Fruit fly (Drosophila melanogaster): Measurements from ENCODE around the gene CG1965.
A peak's percentile ranks its signal among the peaks of the same experiment; 100 is the strongest.

The CG1965 gene

DNA sequence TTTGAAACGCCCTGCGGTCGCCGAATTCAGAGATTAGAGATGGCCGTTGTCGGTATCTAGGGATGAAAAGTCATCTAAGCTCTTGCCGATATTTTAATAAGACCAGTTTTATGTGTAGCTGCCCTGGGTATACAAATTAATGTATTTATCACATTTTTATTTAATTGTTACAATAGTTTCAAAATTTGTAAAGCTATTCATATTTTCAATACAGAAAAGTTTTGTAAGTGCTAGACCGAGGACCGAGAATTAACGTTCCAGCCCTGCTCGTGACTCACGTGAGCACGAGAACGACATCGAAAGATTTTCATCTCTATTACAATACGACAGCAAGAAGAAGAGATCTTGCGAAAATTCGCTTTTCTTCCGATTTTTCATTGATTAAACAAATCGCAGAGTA is at the start of gene CG1965, which contains the start of gene CG1105:
Gene CG1965 (plus strand): TSS at position 310 of the 400 bp plus-strand sequence.
Gene CG1105 (minus strand): TSS at position 45 of the 400 bp plus-strand sequence.
- TF ChIP-seq psq (optimal IDR thresholded peaks at IDR 0.05) (no peak), CG8478 (optimal IDR thresholded peaks at IDR 0.05) (no peak), Dll (optimal IDR thresholded peaks at IDR 0.05) (no peak), pan (optimal IDR thresholded peaks at IDR 0.05) (no peak), usp (GFP tag; optimal IDR thresholded peaks at IDR 0.05) (no peak), EcR (GFP tag; optimal IDR thresholded peaks at IDR 0.05) (no peak)

DNA sequence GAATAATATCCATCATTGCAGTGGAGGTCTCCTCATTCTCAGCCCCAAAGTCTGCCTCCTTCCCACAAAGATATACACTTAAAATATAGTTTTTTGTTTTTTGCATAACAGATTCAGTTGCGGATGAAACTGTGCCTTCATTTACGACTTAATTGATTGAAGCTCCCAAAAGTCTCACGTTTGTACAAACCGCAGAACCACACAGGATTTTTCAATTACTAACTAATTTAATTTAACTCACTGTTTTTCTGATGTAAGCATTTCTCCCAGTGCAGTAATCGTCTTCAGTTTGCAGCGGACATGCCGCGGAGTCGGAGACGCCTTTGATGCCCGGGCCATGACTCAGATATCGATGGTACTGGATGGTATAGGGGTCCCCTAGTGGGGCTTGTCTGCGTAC is 42.6 kb upstream of the CG1965 start:
- TF ChIP-seq CG8478 (optimal IDR thresholded peaks at IDR 0.05) (no peak), usp (GFP tag; optimal IDR thresholded peaks at IDR 0.05) (no peak), pan (optimal IDR thresholded peaks at IDR 0.05) (no peak), EcR (GFP tag; optimal IDR thresholded peaks at IDR 0.05) (no peak), psq (optimal IDR thresholded peaks at IDR 0.05) (no peak), Dll (optimal IDR thresholded peaks at IDR 0.05) (no peak)

dm6 chr3R:7025241-7025640 is 42.0 kb upstream of the CG1965 start:
- TF ChIP-seq usp (GFP tag; optimal IDR thresholded peaks at IDR 0.05) (no peak), Dll (optimal IDR thresholded peaks at IDR 0.05) (no peak), pan (optimal IDR thresholded peaks at IDR 0.05) (no peak), psq (optimal IDR thresholded peaks at IDR 0.05) (no peak), CG8478 (optimal IDR thresholded peaks at IDR 0.05) (no peak), EcR (GFP tag; optimal IDR thresholded peaks at IDR 0.05) (no peak)

- no peak for TF ChIP-seq CG8478 (optimal IDR thresholded peaks at IDR 0.05)
- no peak for TF ChIP-seq EcR (GFP tag; optimal IDR thresholded peaks at IDR 0.05)
- no peak for TF ChIP-seq pan (optimal IDR thresholded peaks at IDR 0.05)
- no peak for TF ChIP-seq Dll (optimal IDR thresholded peaks at IDR 0.05)
- TF ChIP-seq usp (GFP tag; optimal IDR thresholded peaks at IDR 0.05): no peak
- TF ChIP-seq psq (optimal IDR thresholded peaks at IDR 0.05): no peak
Measured at dm6 chr3R:7028554-7028953, 38.6 kb upstream of the CG1965 start.

dm6 chr3R:7029434-7029833 is 37.8 kb upstream of the CG1965 start:
- TF ChIP-seq EcR (GFP tag; optimal IDR thresholded peaks at IDR 0.05): no peak
- TF ChIP-seq Dll (optimal IDR thresholded peaks at IDR 0.05): no peak
- no peak for TF ChIP-seq CG8478 (optimal IDR thresholded peaks at IDR 0.05)
- no peak for TF ChIP-seq pan (optimal IDR thresholded peaks at IDR 0.05)
- TF ChIP-seq usp (GFP tag; optimal IDR thresholded peaks at IDR 0.05): no peak
- no peak for TF ChIP-seq psq (optimal IDR thresholded peaks at IDR 0.05)

DNA sequence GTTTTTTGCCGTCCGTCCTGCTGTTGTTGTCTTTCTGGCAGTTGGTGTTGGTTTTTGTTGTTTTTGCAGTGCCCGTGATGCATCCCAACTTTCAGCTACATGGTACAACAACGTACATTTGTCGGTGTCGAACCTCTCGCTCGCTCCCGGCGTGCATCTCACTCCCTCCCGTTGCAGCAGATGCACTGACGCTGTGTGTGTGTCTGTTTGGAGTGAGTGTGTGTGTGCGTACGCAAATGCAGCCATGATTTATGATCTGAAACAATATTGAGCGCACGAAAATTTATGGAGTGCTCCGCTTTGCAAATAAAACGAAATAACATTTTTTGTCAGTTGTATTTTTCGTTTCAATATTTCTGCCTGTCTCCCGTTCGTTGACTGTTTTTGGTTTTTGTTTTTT is 35.6 kb upstream of the CG1965 start:
- TF ChIP-seq CG8478 (optimal IDR thresholded peaks at IDR 0.05): no peak

dm6 chr3R:7033707-7034106 is 33.5 kb upstream of the CG1965 start:
- TF ChIP-seq CG8478 (optimal IDR thresholded peaks at IDR 0.05) (no peak), usp (GFP tag; optimal IDR thresholded peaks at IDR 0.05) (no peak), EcR (GFP tag; optimal IDR thresholded peaks at IDR 0.05) (no peak), Dll (optimal IDR thresholded peaks at IDR 0.05) (no peak), pan (optimal IDR thresholded peaks at IDR 0.05) (no peak), psq (optimal IDR thresholded peaks at IDR 0.05) (no peak)

DNA sequence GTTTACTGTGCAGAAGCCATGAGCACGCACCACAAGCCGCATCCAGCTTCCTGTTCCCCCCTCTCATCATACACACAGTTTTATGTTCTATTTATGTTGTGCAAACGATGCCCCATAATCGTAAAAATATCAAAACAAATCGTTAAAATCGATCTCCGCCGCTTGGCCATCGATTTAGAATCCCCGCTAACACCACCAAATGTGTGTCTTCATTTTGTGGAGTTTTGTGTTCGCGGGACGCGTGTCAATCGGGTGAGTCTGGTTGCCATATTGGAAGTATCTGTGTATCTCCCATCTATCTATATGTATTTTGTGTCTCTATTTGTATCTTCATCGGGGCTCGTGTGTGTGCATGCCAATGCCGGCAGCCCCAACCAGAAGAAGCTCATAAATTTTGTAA is 32.8 kb upstream of the CG1965 start:
- TF ChIP-seq Dll (optimal IDR thresholded peaks at IDR 0.05): no peak
- TF ChIP-seq EcR (GFP tag; optimal IDR thresholded peaks at IDR 0.05): no peak
- no peak for TF ChIP-seq usp (GFP tag; optimal IDR thresholded peaks at IDR 0.05)
- TF ChIP-seq psq (optimal IDR thresholded peaks at IDR 0.05): no peak
- no peak for TF ChIP-seq CG8478 (optimal IDR thresholded peaks at IDR 0.05)
- TF ChIP-seq pan (optimal IDR thresholded peaks at IDR 0.05): no peak

dm6 chr3R:7035703-7036266 is 31.4 kb upstream of the CG1965 start:
- TF ChIP-seq Dll (optimal IDR thresholded peaks at IDR 0.05): no peak
- no peak for TF ChIP-seq pan (optimal IDR thresholded peaks at IDR 0.05)
- TF ChIP-seq psq (optimal IDR thresholded peaks at IDR 0.05): no peak
- no peak for TF ChIP-seq CG8478 (optimal IDR thresholded peaks at IDR 0.05)
- TF ChIP-seq usp (GFP tag; optimal IDR thresholded peaks at IDR 0.05): no peak
- no peak for TF ChIP-seq EcR (GFP tag; optimal IDR thresholded peaks at IDR 0.05)

DNA sequence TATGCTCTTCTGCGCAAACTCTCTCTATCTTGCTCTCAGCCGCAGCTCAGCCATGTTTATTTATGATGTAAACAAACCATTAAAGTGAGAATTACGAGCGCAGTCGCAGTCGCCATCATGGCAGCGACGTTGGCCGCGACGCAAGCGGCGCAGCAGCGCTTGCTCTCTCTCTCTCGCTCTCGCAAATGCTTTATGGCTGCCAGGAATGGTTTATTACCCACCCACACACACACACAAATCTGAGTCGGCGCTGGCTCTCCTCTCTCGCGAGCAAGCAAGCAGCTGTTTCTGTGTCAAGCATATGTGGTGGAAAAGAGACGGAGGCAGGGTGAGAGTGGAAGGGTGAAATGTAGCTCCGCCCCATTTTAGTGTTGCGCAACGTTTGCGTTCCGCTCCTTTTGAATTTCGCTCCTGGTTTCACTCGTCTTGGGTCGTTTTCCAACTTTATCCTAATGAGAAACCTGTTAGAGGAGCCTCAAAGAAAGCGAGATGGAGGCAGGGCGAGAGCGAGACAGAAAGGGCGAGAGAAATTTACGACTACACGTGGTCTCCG is 29.9 kb upstream of the CG1965 start:
- no peak for TF ChIP-seq EcR (GFP tag; optimal IDR thresholded peaks at IDR 0.05)
- no peak for TF ChIP-seq CG8478 (optimal IDR thresholded peaks at IDR 0.05)
- peak; percentile 85 for TF ChIP-seq Dll (optimal IDR thresholded peaks at IDR 0.05)
- TF ChIP-seq usp (GFP tag; optimal IDR thresholded peaks at IDR 0.05): no peak
- TF ChIP-seq psq (optimal IDR thresholded peaks at IDR 0.05): no peak
- no peak for TF ChIP-seq pan (optimal IDR thresholded peaks at IDR 0.05)

DNA sequence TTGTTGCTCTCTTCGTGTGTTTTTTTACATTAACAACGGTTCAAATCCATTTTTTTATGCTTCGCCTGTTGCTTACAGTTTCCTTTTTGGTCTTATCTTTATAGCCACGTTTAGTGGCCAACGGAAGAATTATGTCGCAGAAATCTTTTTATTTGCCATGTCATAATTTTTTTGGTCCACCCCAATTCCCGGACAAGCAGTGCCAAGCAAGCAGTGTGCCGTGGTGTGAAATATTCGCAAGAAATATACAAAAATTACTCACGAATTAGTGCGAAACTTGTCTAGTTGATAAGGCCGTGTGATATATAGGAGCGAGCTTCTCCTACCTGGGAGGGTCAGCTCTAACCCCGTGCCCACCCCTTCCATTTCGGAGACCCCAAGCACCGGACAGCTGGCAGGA is 26.3 kb upstream of the CG1965 start:
- TF ChIP-seq CG8478 (optimal IDR thresholded peaks at IDR 0.05) (no peak), EcR (GFP tag; optimal IDR thresholded peaks at IDR 0.05) (no peak), psq (optimal IDR thresholded peaks at IDR 0.05) (no peak), Dll (optimal IDR thresholded peaks at IDR 0.05) (no peak), usp (GFP tag; optimal IDR thresholded peaks at IDR 0.05) (no peak), pan (optimal IDR thresholded peaks at IDR 0.05) (no peak)

DNA sequence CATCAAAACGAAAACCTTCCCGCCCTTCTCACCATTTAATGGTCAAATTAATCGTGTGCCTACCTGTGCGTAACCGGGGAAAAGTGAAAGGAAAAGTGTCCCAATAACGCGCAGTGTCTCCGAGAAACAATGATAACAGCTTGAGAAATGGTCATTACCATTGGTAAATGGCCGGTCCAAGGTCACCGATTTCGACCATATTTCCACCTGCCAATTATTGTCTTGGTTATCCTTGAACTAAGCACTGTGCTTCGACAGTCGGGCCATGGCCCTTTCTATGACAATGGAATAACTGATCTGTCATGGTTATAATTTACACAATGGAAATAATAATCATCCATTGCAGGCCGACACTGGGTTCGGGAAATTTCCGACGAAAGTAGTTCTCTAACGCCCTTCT is 23.2 kb upstream of the CG1965 start:
- TF ChIP-seq Dll (optimal IDR thresholded peaks at IDR 0.05) (no peak), EcR (GFP tag; optimal IDR thresholded peaks at IDR 0.05) (no peak), pan (optimal IDR thresholded peaks at IDR 0.05) (no peak), usp (GFP tag; optimal IDR thresholded peaks at IDR 0.05) (no peak), psq (optimal IDR thresholded peaks at IDR 0.05) (no peak), CG8478 (optimal IDR thresholded peaks at IDR 0.05) (no peak)

DNA sequence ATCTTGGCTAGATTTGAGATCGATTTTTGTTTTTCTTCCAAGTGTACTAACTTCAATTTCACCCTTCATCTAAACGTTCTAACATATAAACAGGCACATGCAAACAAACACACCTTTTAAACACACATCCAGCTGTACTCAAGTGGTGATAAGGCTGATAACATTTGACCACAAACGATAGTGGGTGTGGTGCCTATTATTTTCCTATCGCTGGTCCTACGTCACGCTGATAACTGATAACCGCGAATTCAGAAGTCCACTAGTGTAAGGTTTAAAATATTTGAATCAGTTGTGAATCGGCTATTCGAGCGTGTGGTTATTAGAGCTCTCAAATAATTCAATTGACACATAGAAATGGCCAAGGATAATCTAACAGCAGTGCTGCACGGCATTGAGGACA is 15.0 kb upstream of the CG1965 start, which contains the start of gene Sodh1:
Gene Sodh1 (plus strand): TSS at position 94 of the 400 bp plus-strand sequence.
- TF ChIP-seq pan (optimal IDR thresholded peaks at IDR 0.05) (no peak), usp (GFP tag; optimal IDR thresholded peaks at IDR 0.05) (no peak), EcR (GFP tag; optimal IDR thresholded peaks at IDR 0.05) (no peak), CG8478 (optimal IDR thresholded peaks at IDR 0.05) (no peak), psq (optimal IDR thresholded peaks at IDR 0.05) (no peak), Dll (optimal IDR thresholded peaks at IDR 0.05) (no peak)

All from whole organism.